Worm (Caenorhabditis elegans) whole organism, mixed stage, embryonic: ENCODE data around the gene F54F7.3.

ENCODE experiments used
- M03D4.4 ChIP-seq: sonication (generic microtip); optimal IDR thresholded peaks from 2 replicates; lab custom pipeline; 2017; ENCODE audit warnings: mild to moderate bottlenecking, missing genetic modification characterization, missing compliant biosample characterization
- blmp-1 ChIP-seq: fragments of 150-350 bp; optimal IDR thresholded peaks from 2 replicates; lab custom pipeline; 2014; ENCODE audit warnings: missing biosample characterization, missing genetic modification characterization
- ceh-39 ChIP-seq: fragments of 150-350 bp; optimal IDR thresholded peaks from 2 replicates; lab custom pipeline; 2014; ENCODE audit warnings: missing biosample characterization, missing genetic modification characterization
- ceh-43 ChIP-seq: fragments of 200-800 bp; sonication (Bioruptor generic); optimal IDR thresholded peaks from 2 replicates; lab custom pipeline; 2018; ENCODE audit warnings: mild to moderate bottlenecking, missing genetic modification characterization, moderate library complexity, missing compliant biosample characterization
- ces-1 ChIP-seq: fragments of 150-350 bp; optimal IDR thresholded peaks from 2 replicates; lab custom pipeline; 2014; ENCODE audit warnings: missing biosample characterization, missing genetic modification reagents, missing genetic modification characterization
- cnd-1 ChIP-seq: fragments of 200-800 bp; sonication (Bioruptor generic); optimal IDR thresholded peaks from 2 replicates; lab custom pipeline; 2018; ENCODE audit warnings: mild to moderate bottlenecking, missing genetic modification characterization, missing compliant biosample characterization
- drap-1 ChIP-seq: fragments of 200-800 bp; sonication (Bioruptor generic); optimal IDR thresholded peaks from 3 replicates; lab custom pipeline; 2018; ENCODE audit warnings: mild to moderate bottlenecking, missing genetic modification characterization, missing compliant biosample characterization
- elt-1 ChIP-seq: sonication (generic microtip); optimal IDR thresholded peaks from 2 replicates; lab custom pipeline; 2017; ENCODE audit warnings: missing genetic modification characterization, mild to moderate bottlenecking, missing compliant biosample characterization, antibody characterized with exemption, moderate library complexity, borderline replicate concordance; ENCODE audit not compliant: insufficient read depth
- elt-3 ChIP-seq: fragments of 150-350 bp; optimal IDR thresholded peaks from 2 replicates; lab custom pipeline; 2014; ENCODE audit warnings: missing biosample characterization, missing genetic modification characterization
- flh-1 ChIP-seq: fragments of 200-800 bp; sonication (Bioruptor generic); optimal IDR thresholded peaks from 2 replicates; lab custom pipeline; 2018; ENCODE audit warnings: mild to moderate bottlenecking, missing genetic modification characterization, moderate library complexity, missing compliant biosample characterization
- ham-2 ChIP-seq: fragments of 200-800 bp; sonication (Bioruptor generic); optimal IDR thresholded peaks from 2 replicates; lab custom pipeline; 2018; ENCODE audit warnings: mild to moderate bottlenecking, missing genetic modification characterization, missing compliant biosample characterization
- hlh-1 ChIP-seq: fragments of 150-350 bp; optimal IDR thresholded peaks from 2 replicates; lab custom pipeline; 2014; ENCODE audit warnings: missing biosample characterization, missing genetic modification reagents, missing genetic modification characterization
- lin-13 ChIP-seq: fragments of 150-350 bp; optimal IDR thresholded peaks from 2 replicates; lab custom pipeline; 2014; ENCODE audit warnings: missing biosample characterization, missing genetic modification characterization
- lin-32 ChIP-seq: fragments of 200-800 bp; sonication (Bioruptor generic); optimal IDR thresholded peaks from 2 replicates; lab custom pipeline; 2018; ENCODE audit warnings: mild to moderate bottlenecking, missing genetic modification characterization, missing compliant biosample characterization
- lsy-2 ChIP-seq: fragments of 150-350 bp; optimal IDR thresholded peaks from 2 replicates; lab custom pipeline; 2014; ENCODE audit warnings: missing biosample characterization, missing genetic modification characterization
- mab-5 ChIP-seq: fragments of 150-350 bp; optimal IDR thresholded peaks from 2 replicates; lab custom pipeline; 2014; ENCODE audit warnings: missing biosample characterization, missing genetic modification characterization
- mep-1 ChIP-seq: fragments of 150-350 bp; optimal IDR thresholded peaks from 2 replicates; lab custom pipeline; 2017; ENCODE audit warnings: missing biosample characterization, missing genetic modification reagents, missing genetic modification characterization, inconsistent platforms
- mls-2 ChIP-seq: sonication (generic microtip); optimal IDR thresholded peaks from 2 replicates; lab custom pipeline; 2016; ENCODE audit warnings: mild to moderate bottlenecking, missing genetic modification characterization, moderate library complexity, missing compliant biosample characterization
- nhr-12 ChIP-seq: fragments of 150-350 bp; optimal IDR thresholded peaks from 2 replicates; lab custom pipeline; 2014; ENCODE audit warnings: missing biosample characterization, missing genetic modification characterization
- nhr-2 ChIP-seq: fragments of 150-350 bp; optimal IDR thresholded peaks from 2 replicates; lab custom pipeline; 2014; ENCODE audit warnings: missing biosample characterization, missing genetic modification characterization
- nhr-237 ChIP-seq: fragments of 150-350 bp; optimal IDR thresholded peaks from 2 replicates; lab custom pipeline; 2014; ENCODE audit warnings: missing biosample characterization, missing genetic modification characterization
- nhr-28 ChIP-seq: fragments of 150-350 bp; optimal IDR thresholded peaks from 2 replicates; lab custom pipeline; 2014; ENCODE audit warnings: missing biosample characterization, missing genetic modification characterization
- nhr-76 ChIP-seq: sonication (generic microtip); optimal IDR thresholded peaks from 2 replicates; lab custom pipeline; 2017; ENCODE audit warnings: missing biosample characterization, missing genetic modification characterization
- pha-4 ChIP-seq: fragments of 150-350 bp; optimal IDR thresholded peaks from 2 replicates; lab custom pipeline; 2018; ENCODE audit warnings: missing biosample characterization, missing genetic modification reagents, missing genetic modification characterization
- sem-2 ChIP-seq: fragments of 200-800 bp; sonication (Bioruptor generic); optimal IDR thresholded peaks from 2 replicates; lab custom pipeline; 2018; ENCODE audit warnings: mild to moderate bottlenecking, missing genetic modification characterization, missing compliant biosample characterization
- snpc-4 ChIP-seq: fragments of 150-350 bp; optimal IDR thresholded peaks from 2 replicates; lab custom pipeline; 2014; ENCODE audit warnings: missing biosample characterization, missing genetic modification characterization
- sptf-1 ChIP-seq: sonication (generic microtip); optimal IDR thresholded peaks from 2 replicates; lab custom pipeline; 2017; ENCODE audit warnings: mild to moderate bottlenecking, missing genetic modification characterization, moderate library complexity, missing compliant biosample characterization
- tbx-8 ChIP-seq: fragments of 200-800 bp; sonication (Bioruptor generic); optimal IDR thresholded peaks from 2 replicates; lab custom pipeline; 2018; ENCODE audit warnings: mild to moderate bottlenecking, missing genetic modification characterization, moderate library complexity, missing compliant biosample characterization
- unc-120 ChIP-seq: sonication (generic microtip); optimal IDR thresholded peaks from 2 replicates; lab custom pipeline; 2017; ENCODE audit warnings: missing genetic modification characterization, missing compliant biosample characterization; ENCODE audit not compliant: poor library complexity, severe bottlenecking
- unc-39 ChIP-seq: fragments of 150-350 bp; optimal IDR thresholded peaks from 2 replicates; lab custom pipeline; 2014; ENCODE audit warnings: missing biosample characterization, missing genetic modification characterization
- unc-62 ChIP-seq: fragments of 150-350 bp; optimal IDR thresholded peaks from 2 replicates; lab custom pipeline; 2014; ENCODE audit warnings: missing biosample characterization, missing genetic modification reagents, missing genetic modification characterization
- zip-8 ChIP-seq: fragments of 150-350 bp; optimal IDR thresholded peaks from 2 replicates; lab custom pipeline; 2014; ENCODE audit warnings: missing biosample characterization, missing genetic modification characterization
- ztf-11 ChIP-seq: fragments of 150-350 bp; optimal IDR thresholded peaks from 2 replicates; lab custom pipeline; 2014; ENCODE audit warnings: missing biosample characterization, missing genetic modification characterization

F54F7.3 gene

ce11 chrX:11885577-11885976, 35.6 kb upstream of the F54F7.3 start, which contains the start of gene Y62H9A.7:
TSS of gene Y62H9A.7 (minus strand) at chrX:11885677.
- TF ChIP-seq hlh-1 (tag; lab: Kevin White, UChicago) (no peak), nhr-237 (tag; lab: Kevin White, UChicago) (no peak), lin-13 (tag; lab: Kevin White, UChicago) (no peak), mls-2 (tag; lab: Kevin White, UChicago) (no peak), pha-4 (tag; lab: Kevin White, UChicago) (no peak), drap-1 (GFP tag; lab: Kevin White, UChicago) (no peak), lin-32 (GFP tag; lab: Kevin White, UChicago) (no peak), ces-1 (no peak), nhr-2 (tag; lab: Kevin White, UChicago) (no peak), mab-5 (tag; lab: Kevin White, UChicago) (no peak), zip-8 (tag; lab: Kevin White, UChicago) (no peak), M03D4.4 (tag; lab: Kevin White, UChicago) (no peak), lsy-2 (no peak)

- TF ChIP-seq ztf-11 = no peak
- TF ChIP-seq nhr-76 (tag; lab: Kevin White, UChicago) = no peak
- no peak for TF ChIP-seq lsy-2
- no peak for TF ChIP-seq nhr-2 (tag; lab: Kevin White, UChicago)
- TF ChIP-seq zip-8 (tag; lab: Kevin White, UChicago) = no peak
- TF ChIP-seq nhr-28 (tag; lab: Kevin White, UChicago) = no peak
- TF ChIP-seq elt-3 = no peak
- TF ChIP-seq nhr-12 (tag; lab: Kevin White, UChicago) = no peak
- TF ChIP-seq ces-1 = no peak
- TF ChIP-seq blmp-1 (tag; lab: Kevin White, UChicago) = no peak
- no peak for TF ChIP-seq lin-32 (GFP tag; lab: Kevin White, UChicago)
- no peak for TF ChIP-seq unc-39 (tag; lab: Kevin White, UChicago)
- TF ChIP-seq unc-62 = no peak
- no peak for TF ChIP-seq snpc-4 (tag; lab: Kevin White, UChicago)
- no peak for TF ChIP-seq cnd-1 (tag; lab: Kevin White, UChicago)
- no peak for TF ChIP-seq drap-1 (GFP tag; lab: Kevin White, UChicago)
- no peak for TF ChIP-seq mls-2 (tag; lab: Kevin White, UChicago)
- TF ChIP-seq tbx-8 (GFP tag; lab: Kevin White, UChicago) = no peak
- TF ChIP-seq ceh-43 (GFP tag; lab: Kevin White, UChicago) = no peak
Measured at ce11 chrX:11882800-11883199, 32.8 kb upstream of the F54F7.3 start, which contains the start of the genes Y62H9A.5 and ule-5. TSS of gene Y62H9A.5 (minus strand) at chrX:11882900. TSS of gene ule-5 (plus strand) at chrX:11883127.

DNA sequence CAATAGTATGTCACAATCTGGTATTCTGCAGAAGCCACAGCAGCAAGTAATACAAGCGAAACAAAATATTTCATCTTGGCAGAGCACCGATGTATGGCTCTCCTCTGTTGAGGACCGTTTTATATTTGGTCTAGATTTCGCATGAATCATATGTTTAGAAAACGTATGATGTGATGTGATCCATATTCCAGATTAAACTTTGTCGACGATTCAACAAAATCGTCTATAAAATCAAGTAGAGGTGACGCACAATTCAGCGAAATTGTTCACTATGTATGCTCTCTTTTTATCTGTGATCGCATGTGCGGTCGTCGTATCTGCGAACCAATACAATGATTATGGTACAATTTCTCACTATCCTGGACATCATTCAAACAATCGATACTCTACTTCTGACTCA, 29.9 kb upstream of the F54F7.3 start, which contains the start of the genes Y62H9A.3 and Y62H9A.4:
TSS of gene Y62H9A.3 (minus strand) at position 101 of the 400 bp plus-strand sequence.
TSS of gene Y62H9A.4 (plus strand) at position 256 of the 400 bp plus-strand sequence.
- TF ChIP-seq tbx-8 (GFP tag; lab: Kevin White, UChicago) = no peak
- no peak for TF ChIP-seq nhr-12 (tag; lab: Kevin White, UChicago)
- TF ChIP-seq drap-1 (GFP tag; lab: Kevin White, UChicago) = no peak
- no peak for TF ChIP-seq sptf-1 (tag; lab: Kevin White, UChicago)
- no peak for TF ChIP-seq lin-13 (tag; lab: Kevin White, UChicago)
- TF ChIP-seq ceh-39 = no peak
- no peak for TF ChIP-seq snpc-4 (tag; lab: Kevin White, UChicago)
- no peak for TF ChIP-seq nhr-76 (tag; lab: Kevin White, UChicago)
- no peak for TF ChIP-seq mls-2 (tag; lab: Kevin White, UChicago)
- no peak for TF ChIP-seq elt-3
- no peak for TF ChIP-seq unc-120 (tag; lab: Kevin White, UChicago)
- no peak for TF ChIP-seq cnd-1 (tag; lab: Kevin White, UChicago)

- no peak for TF ChIP-seq mep-1 (tag; lab: Kevin White, UChicago)
- no peak for TF ChIP-seq elt-1 (tag; lab: Kevin White, UChicago)
- no peak for TF ChIP-seq flh-1 (GFP tag; lab: Kevin White, UChicago)
- TF ChIP-seq sem-2 (GFP tag; lab: Kevin White, UChicago) = no peak
- TF ChIP-seq ces-1 = no peak
- TF ChIP-seq ham-2 = no peak
- no peak for TF ChIP-seq ceh-39
- no peak for TF ChIP-seq nhr-76 (tag; lab: Kevin White, UChicago)
- TF ChIP-seq M03D4.4 (tag; lab: Kevin White, UChicago) = no peak
- no peak for TF ChIP-seq zip-8 (tag; lab: Kevin White, UChicago)
- TF ChIP-seq nhr-12 (tag; lab: Kevin White, UChicago) = no peak
- TF ChIP-seq hlh-1 (tag; lab: Kevin White, UChicago) = no peak
- TF ChIP-seq lin-32 (GFP tag; lab: Kevin White, UChicago) = no peak
- no peak for TF ChIP-seq unc-120 (tag; lab: Kevin White, UChicago)
- no peak for TF ChIP-seq snpc-4 (tag; lab: Kevin White, UChicago)
- no peak for TF ChIP-seq lsy-2
Measured at ce11 chrX:11878109-11878508, 28.1 kb upstream of the F54F7.3 start, which contains the start of gene Y62H9A.2. TSS of gene Y62H9A.2 (minus strand) at chrX:11878209.
